Fruit fly (Drosophila melanogaster) whole organism, wandering third instar larva: ENCODE measurements around the gene Alp10.

Experiments used
- lola ChIP-seq: fragments of >200 bp; optimal IDR thresholded peaks from 2 replicates; lab custom pipeline; 2017; ENCODE audit warnings: missing biosample characterization, missing genetic modification characterization
- pan ChIP-seq: fragments of >200 bp; optimal IDR thresholded peaks from 2 replicates; lab custom pipeline; 2017

- TF ChIP-seq lola (GFP tag; lab: Kevin White, UChicago), result no peak
- no peak for TF ChIP-seq pan (lab: Kevin White, UChicago)
Measured at dm6 chr3L:5640689-5641088, 45.6 kb upstream of the Alp10 start.
